Worm (Caenorhabditis elegans) whole organism, L4/young adult: ENCODE measurements around the gene H38K22.6.

Experiments used
- W03F9.2 ChIP-seq: fragments of 150-350 bp; optimal IDR thresholded peaks from 2 replicates; lab custom pipeline; 2014; ENCODE audit warnings: missing biosample characterization, missing genetic modification characterization
- him-1 ChIP-seq: sonication (generic microtip); optimal IDR thresholded peaks from 2 replicates; lab custom pipeline; 2016; ENCODE audit warnings: missing genotype, missing genetic modification reagents, missing genetic modification characterization, missing compliant biosample characterization

DNA sequence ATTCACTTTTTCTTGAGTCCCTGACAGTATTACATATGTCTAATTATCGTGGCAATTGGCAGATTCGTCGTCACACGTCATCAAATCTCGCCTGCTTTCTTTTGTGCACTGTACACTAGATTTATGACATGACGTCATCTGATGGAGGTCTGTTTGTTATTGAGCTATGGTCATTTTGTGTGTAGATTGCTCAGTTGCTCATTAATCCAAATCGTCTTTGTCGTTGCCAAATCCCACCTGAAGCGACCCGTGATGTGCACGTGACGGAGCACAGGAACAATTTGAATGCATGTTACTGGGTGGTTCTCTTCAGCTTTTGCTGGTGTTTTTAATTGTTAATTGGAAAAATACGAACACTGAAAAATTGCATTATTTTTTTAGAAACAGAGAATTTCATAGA, 47.3 kb upstream of the H38K22.6 start:
- TF ChIP-seq him-1 (tag; lab: Kevin White, UChicago) (no peak), W03F9.2 (tag; lab: Kevin White, UChicago) (no peak)
